Worm (Caenorhabditis elegans): ENCODE measurements around the gene srg-41.
A peak's percentile ranks its signal among the peaks of the same experiment; 100 is the strongest.

ce11 chrV:11123817-11124337 is 37.8 kb downstream of the srg-41 start, which contains the start of the genes atp-5 and lmtr-3:
- TF ChIP-seq nhr-237 (tag; optimal IDR thresholded peaks at IDR 0.05) (no peak), snpc-4 (tag; optimal IDR thresholded peaks at IDR 0.05) (no peak), ceh-43 (GFP tag; optimal IDR thresholded peaks at IDR 0.05) (no peak), ces-1 (GFP tag; optimal IDR thresholded peaks at IDR 0.05) (no peak), M03D4.4 (tag; optimal IDR thresholded peaks at IDR 0.05) (no peak), mab-5 (tag; optimal IDR thresholded peaks at IDR 0.05) (no peak), lsy-2 (tag; optimal IDR thresholded peaks at IDR 0.05) (peak; percentile 33), lin-13 (tag; optimal IDR thresholded peaks at IDR 0.05) (no peak), elt-3 (tag; optimal IDR thresholded peaks at IDR 0.05) (no peak)
